Worm (Caenorhabditis elegans) whole organism, late embryonic: Measurements from ENCODE around the gene C54E10.6.

Source experiments
- C38D4.7 ChIP-seq: fragments of 200-800 bp; sonication (Bioruptor generic); optimal IDR thresholded peaks from 2 replicates; lab custom pipeline; 2018; ENCODE audit warnings: mild to moderate bottlenecking, missing genetic modification characterization, moderate library complexity, missing compliant biosample characterization
- T23F11.4 ChIP-seq: fragments of 200-800 bp; sonication (Bioruptor generic); optimal IDR thresholded peaks from 2 replicates; lab custom pipeline; 2018; ENCODE audit warnings: mild to moderate bottlenecking, missing genetic modification characterization, missing compliant biosample characterization
- ahr-1 ChIP-seq: sonication (generic microtip); optimal IDR thresholded peaks from 2 replicates; lab custom pipeline; 2016; ENCODE audit warnings: missing genetic modification characterization, missing compliant biosample characterization
- ama-1 ChIP-seq: fragments of 150-350 bp; optimal IDR thresholded peaks from 2 replicates; lab custom pipeline; 2014
- ceh-24 ChIP-seq: sonication (generic microtip); optimal IDR thresholded peaks from 2 replicates; lab custom pipeline; 2016; ENCODE audit warnings: mild to moderate bottlenecking, missing genetic modification characterization, missing compliant biosample characterization
- ceh-31 ChIP-seq: sonication (generic microtip); optimal IDR thresholded peaks from 2 replicates; lab custom pipeline; 2016; ENCODE audit warnings: missing genetic modification characterization, missing compliant biosample characterization
- hlh-8 ChIP-seq: sonication (generic microtip); optimal IDR thresholded peaks from 2 replicates; lab custom pipeline; 2016; ENCODE audit warnings: missing genotype, missing genetic modification characterization, missing compliant biosample characterization
- lin-11 ChIP-seq: fragments of 200-800 bp; sonication (Bioruptor generic); optimal IDR thresholded peaks from 2 replicates; lab custom pipeline; 2018; ENCODE audit warnings: mild to moderate bottlenecking, missing genetic modification characterization, missing compliant biosample characterization
- pag-3 ChIP-seq: sonication (generic microtip); optimal IDR thresholded peaks from 2 replicates; lab custom pipeline; 2016; ENCODE audit warnings: missing compliant biosample characterization, missing genetic modification characterization, borderline replicate concordance
- sox-4 ChIP-seq: sonication (generic microtip); optimal IDR thresholded peaks from 2 replicates; lab custom pipeline; 2017; ENCODE audit warnings: mild to moderate bottlenecking, missing genetic modification characterization, inconsistent platforms, missing compliant biosample characterization

- TF ChIP-seq sox-4 (tag; lab: Kevin White, UChicago) = no peak
- TF ChIP-seq hlh-8 (tag; lab: Kevin White, UChicago) = no peak
- TF ChIP-seq T23F11.4 (GFP tag; lab: Kevin White, UChicago) = no peak
- TF ChIP-seq C38D4.7 = no peak
- no peak for TF ChIP-seq lin-11 (tag; lab: Kevin White, UChicago)
- TF ChIP-seq ceh-31 (tag; lab: Kevin White, UChicago) = no peak
- no peak for TF ChIP-seq ahr-1 (tag; lab: Kevin White, UChicago)
- no peak for TF ChIP-seq ceh-24 (tag; lab: Kevin White, UChicago)
- no peak for TF ChIP-seq pag-3 (tag; lab: Kevin White, UChicago)
- TF ChIP-seq ama-1 (lab: Kevin White, UChicago) = no peak
Observed at ce11 chrV:18772761-18773160, 35.8 kb downstream of the C54E10.6 start, which contains the start of gene clec-257.
